Worm (Caenorhabditis elegans) whole organism, early embryonic: Measurements from ENCODE around the gene C30A5.10.

Source experiments
- ceh-13 ChIP-seq: fragments of 200-800 bp; sonication (Bioruptor generic); optimal IDR thresholded peaks from 2 replicates; lab custom pipeline; 2018; ENCODE audit warnings: mild to moderate bottlenecking, missing genetic modification characterization, missing compliant biosample characterization
- ceh-36 ChIP-seq: sonication (generic microtip); optimal IDR thresholded peaks from 2 replicates; lab custom pipeline; 2016; ENCODE audit warnings: missing genetic modification characterization, inconsistent platforms, missing compliant biosample characterization
- tbx-37 ChIP-seq: fragments of 200-800 bp; sonication (Bioruptor generic); conservative IDR thresholded peaks from 2 replicates; pipeline ENCODE4 v1.3.6; 2022; ENCODE audit warnings: missing genetic modification reagents, missing genetic modification characterization, missing compliant biosample characterization

ce11 chrIII:8209775-8210174 is at the start of gene C30A5.10:
- TF ChIP-seq ceh-13 (GFP tag; lab: Kevin White, UChicago): no peak
- no peak for TF ChIP-seq tbx-37
- no peak for TF ChIP-seq ceh-36 (tag; lab: Kevin White, UChicago)
